Worm (Caenorhabditis elegans) whole organism, L2 larva: ENCODE measurements around the gene Y17G7B.22.

Experiments used
- F13H6.1 ChIP-seq: sonication (generic microtip); optimal IDR thresholded peaks from 2 replicates; lab custom pipeline; 2016; ENCODE audit warnings: missing genetic modification characterization, missing compliant biosample characterization
- Y55F3AM.14 ChIP-seq: fragments of 200-800 bp; sonication (Bioruptor generic); optimal IDR thresholded peaks from 2 replicates; lab custom pipeline; 2018; ENCODE audit warnings: mild to moderate bottlenecking, missing genetic modification characterization, missing compliant biosample characterization
- ZK546.5 ChIP-seq: sonication (generic microtip); optimal IDR thresholded peaks from 2 replicates; lab custom pipeline; 2017; ENCODE audit warnings: missing biosample characterization, missing genetic modification characterization
- alr-1 ChIP-seq: fragments of 150-350 bp; optimal IDR thresholded peaks from 2 replicates; lab custom pipeline; 2014; ENCODE audit warnings: missing biosample characterization, missing genetic modification characterization
- aly-2 ChIP-seq: fragments of 150-350 bp; optimal IDR thresholded peaks from 2 replicates; lab custom pipeline; 2014; ENCODE audit warnings: missing biosample characterization, missing genetic modification characterization
- ama-1 ChIP-seq: fragments of 150-350 bp; optimal IDR thresholded peaks from 2 replicates; lab custom pipeline; 2018; ENCODE audit warnings: inconsistent platforms
- crh-2 ChIP-seq: sonication (generic microtip); optimal IDR thresholded peaks from 2 replicates; lab custom pipeline; 2017; ENCODE audit warnings: missing biosample characterization, missing genetic modification characterization
- dmd-4 ChIP-seq: sonication (generic microtip); optimal IDR thresholded peaks from 2 replicates; lab custom pipeline; 2017; ENCODE audit warnings: missing biosample characterization, missing genetic modification characterization
- elt-3 ChIP-seq: sonication (generic microtip); optimal IDR thresholded peaks from 2 replicates; lab custom pipeline; 2017; ENCODE audit warnings: missing biosample characterization, missing genetic modification characterization
- gmeb-1 ChIP-seq: fragments of 150-350 bp; optimal IDR thresholded peaks from 2 replicates; lab custom pipeline; 2014; ENCODE audit warnings: missing biosample characterization, missing genetic modification characterization
- lin-13 ChIP-seq: fragments of 150-350 bp; optimal IDR thresholded peaks from 2 replicates; lab custom pipeline; 2014; ENCODE audit warnings: missing biosample characterization, missing genetic modification reagents, missing genetic modification characterization
- lin-39 ChIP-seq: fragments of 150-350 bp; optimal IDR thresholded peaks from 2 replicates; lab custom pipeline; 2014; ENCODE audit warnings: missing biosample characterization, missing genetic modification reagents, missing genetic modification characterization
- mab-5 ChIP-seq: fragments of 150-350 bp; optimal IDR thresholded peaks from 2 replicates; lab custom pipeline; 2014; ENCODE audit warnings: missing biosample characterization, missing genetic modification characterization
- mdl-1 ChIP-seq, 2 experiments: fragments of 150-350 bp in 1 of 2; sonication (generic microtip) in 1 of 2; optimal IDR thresholded peaks; 2 replicates each; lab custom pipeline; 2017; ENCODE audit warnings: missing biosample characterization in 2 of 2, missing genetic modification characterization in 2 of 2
- nhr-11 ChIP-seq: fragments of 150-350 bp; optimal IDR thresholded peaks from 2 replicates; lab custom pipeline; 2014; ENCODE audit warnings: missing biosample characterization, missing genetic modification characterization
- nhr-12 ChIP-seq: fragments of 150-350 bp; optimal IDR thresholded peaks from 2 replicates; lab custom pipeline; 2014; ENCODE audit warnings: missing biosample characterization, missing genetic modification characterization
- nhr-129 ChIP-seq: fragments of 150-350 bp; optimal IDR thresholded peaks from 2 replicates; lab custom pipeline; 2014; ENCODE audit warnings: missing biosample characterization, missing genetic modification characterization
- nhr-21 ChIP-seq: fragments of 150-350 bp; optimal IDR thresholded peaks from 2 replicates; lab custom pipeline; 2014; ENCODE audit warnings: missing biosample characterization, missing genetic modification characterization
- nhr-23 ChIP-seq: fragments of 150-350 bp; optimal IDR thresholded peaks from 2 replicates; lab custom pipeline; 2014; ENCODE audit warnings: missing biosample characterization, missing genetic modification reagents, missing genetic modification characterization
- nhr-25 ChIP-seq: fragments of 150-350 bp; sonication (generic microtip); optimal IDR thresholded peaks from 3 replicates; lab custom pipeline; 2014; ENCODE audit warnings: missing biosample characterization, missing genetic modification characterization
- nhr-77 ChIP-seq: fragments of 150-350 bp; optimal IDR thresholded peaks from 2 replicates; lab custom pipeline; 2014; ENCODE audit warnings: missing biosample characterization, missing genetic modification characterization
- sem-4 ChIP-seq: fragments of 150-350 bp; optimal IDR thresholded peaks from 2 replicates; lab custom pipeline; 2014; ENCODE audit warnings: missing biosample characterization, missing genetic modification reagents, missing genetic modification characterization
- sma-3 ChIP-seq: sonication (generic microtip); optimal IDR thresholded peaks from 2 replicates; lab custom pipeline; 2016; ENCODE audit warnings: missing genetic modification reagents, missing genetic modification characterization, missing compliant biosample characterization
- sma-9 ChIP-seq, 2 experiments: fragments of 150-350 bp in 1 of 2; sonication (generic microtip) in 1 of 2; optimal IDR thresholded peaks; 2 replicates each; lab custom pipeline; 2014 to 2016; ENCODE audit warnings: missing genetic modification characterization in 2 of 2, mild to moderate bottlenecking in 1 of 2, missing biosample characterization in 1 of 2, missing compliant biosample characterization in 1 of 2, missing genetic modification reagents in 1 of 2, moderate library complexity in 1 of 2
- unc-39 ChIP-seq: fragments of 150-350 bp; optimal IDR thresholded peaks from 2 replicates; lab custom pipeline; 2014; ENCODE audit warnings: missing biosample characterization, missing genetic modification characterization
- unc-55 ChIP-seq: fragments of 150-350 bp; sonication (generic microtip); optimal IDR thresholded peaks from 3 replicates; lab custom pipeline; 2014; ENCODE audit warnings: missing biosample characterization, missing genetic modification reagents, missing genetic modification characterization
- unc-62 ChIP-seq: fragments of 150-350 bp; optimal IDR thresholded peaks from 2 replicates; lab custom pipeline; 2014; ENCODE audit warnings: missing biosample characterization, missing genetic modification reagents, missing genetic modification characterization
- ztf-1 ChIP-seq: fragments of 200-800 bp; sonication (Bioruptor generic); conservative IDR thresholded peaks from 2 replicates; pipeline ENCODE4 v1.3.6; 2022; ENCODE audit warnings: missing genetic modification characterization, missing compliant biosample characterization
- ztf-11 ChIP-seq: sonication (generic microtip); optimal IDR thresholded peaks from 2 replicates; lab custom pipeline; 2017; ENCODE audit warnings: missing biosample characterization, missing genetic modification characterization
- ztf-4 ChIP-seq: fragments of 150-350 bp; optimal IDR thresholded peaks from 2 replicates; lab custom pipeline; 2014; ENCODE audit warnings: missing biosample characterization, missing genetic modification characterization

Y17G7B.22 gene

DNA sequence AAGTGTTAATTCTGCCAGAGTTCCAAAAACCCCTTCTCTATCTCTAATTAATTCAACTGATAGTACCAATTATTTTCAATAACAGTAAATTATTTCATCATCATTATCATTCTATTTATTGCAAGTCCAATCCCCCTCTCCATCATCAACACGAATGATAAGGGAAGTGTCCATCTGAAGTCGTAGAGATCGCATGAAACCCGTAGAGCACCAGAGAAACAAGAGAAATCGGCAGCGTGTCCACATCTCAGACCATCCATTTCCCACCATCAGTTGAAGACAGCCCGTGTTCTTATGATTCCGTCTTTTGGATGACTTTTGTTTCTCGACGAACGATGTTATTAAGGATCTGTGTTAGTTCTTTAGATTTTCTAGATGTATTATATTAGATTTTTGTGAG, 14.3 kb upstream of the Y17G7B.22 start:
- peak; percentile 45 for TF ChIP-seq ama-1
- TF ChIP-seq mab-5: no peak
- TF ChIP-seq sma-9 (GFP tag; optimal IDR thresholded peaks at IDR 0.05; lab: Kevin White, UChicago): peak; percentile 8
- no peak for TF ChIP-seq sma-9 (tag; optimal IDR thresholded peaks at IDR 0.05; lab: Kevin White, UChicago)
- TF ChIP-seq gmeb-1 (tag; lab: Kevin White, UChicago): no peak
- peak; percentile 8 for TF ChIP-seq sma-3 (GFP tag; lab: Kevin White, UChicago)
- no peak for TF ChIP-seq nhr-11 (tag; lab: Kevin White, UChicago)
- TF ChIP-seq lin-39 (tag; lab: Kevin White, UChicago): no peak
- TF ChIP-seq nhr-21 (tag; lab: Kevin White, UChicago): peak; percentile 70
- no peak for TF ChIP-seq crh-2 (tag; lab: Kevin White, UChicago)
- TF ChIP-seq mdl-1 (tag; optimal IDR thresholded peaks at IDR 0.05; lab: Kevin White, UChicago): peak in 1 of 2 experiments; percentile 12
- TF ChIP-seq dmd-4 (tag; lab: Kevin White, UChicago): no peak
- TF ChIP-seq nhr-25: peak; percentile 15
- TF ChIP-seq unc-55 (GFP tag; lab: Kevin White, UChicago): no peak
- TF ChIP-seq sem-4 (tag; lab: Kevin White, UChicago): no peak
- TF ChIP-seq unc-62 (GFP tag; lab: Kevin White, UChicago): no peak
- TF ChIP-seq unc-39 (tag; lab: Kevin White, UChicago): no peak
- no peak for TF ChIP-seq aly-2
- TF ChIP-seq nhr-23 (tag; lab: Kevin White, UChicago): no peak
- TF ChIP-seq alr-1: no peak
- TF ChIP-seq nhr-129: peak; percentile 49
- TF ChIP-seq lin-13: no peak
- no peak for TF ChIP-seq Y55F3AM.14 (GFP tag; lab: Kevin White, UChicago)

DNA sequence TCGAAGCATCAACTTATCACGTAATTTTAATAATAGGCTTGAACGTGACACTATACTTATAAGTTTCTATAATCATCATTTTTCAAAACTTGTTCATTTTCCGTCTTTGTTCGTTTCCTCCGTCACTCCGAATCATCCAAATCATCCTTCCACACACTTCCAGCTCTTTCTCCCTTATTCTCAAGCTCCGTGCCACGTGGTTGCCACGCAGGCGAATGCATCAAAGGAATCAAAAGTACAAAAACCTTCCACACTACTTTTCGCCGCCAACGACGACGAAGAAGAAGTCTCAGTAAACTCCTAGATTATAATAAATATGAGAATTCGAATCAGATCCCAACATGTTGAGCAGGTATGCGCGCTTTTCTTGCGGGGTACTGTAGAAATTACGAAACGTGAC, 13.7 kb upstream of the Y17G7B.22 start:
- no peak for TF ChIP-seq elt-3 (tag; lab: Kevin White, UChicago)
- peak; percentile 76 for TF ChIP-seq ama-1

DNA sequence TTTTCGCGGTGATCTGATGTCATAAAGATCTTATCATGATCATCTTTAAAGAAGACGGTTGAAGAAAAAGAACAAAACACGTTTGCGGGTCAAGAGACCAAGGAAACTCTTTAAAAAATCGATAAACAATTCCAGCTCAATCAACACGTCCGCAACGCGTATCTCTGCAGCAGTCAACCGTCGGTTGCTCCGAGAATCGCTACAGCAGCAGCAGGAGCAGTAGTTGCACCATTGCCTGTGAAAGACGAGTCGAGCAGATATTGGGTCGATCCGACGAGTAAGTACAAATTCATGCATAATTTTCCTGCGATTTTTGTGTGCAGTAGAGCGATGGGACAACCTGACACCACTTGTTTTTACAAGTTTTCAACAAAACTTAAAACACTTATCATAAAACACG, 13.3 kb upstream of the Y17G7B.22 start:
- TF ChIP-seq sem-4 (tag; lab: Kevin White, UChicago): no peak
- TF ChIP-seq nhr-23 (tag; lab: Kevin White, UChicago): no peak
- no peak for TF ChIP-seq lin-39 (tag; lab: Kevin White, UChicago)
- TF ChIP-seq sma-3 (GFP tag; lab: Kevin White, UChicago): no peak
- peak; percentile 14 for TF ChIP-seq nhr-25
- no peak for TF ChIP-seq nhr-77 (tag; lab: Kevin White, UChicago)
- peak; percentile 50 for TF ChIP-seq ama-1
- no peak for TF ChIP-seq ztf-1 (GFP tag; lab: Robert Waterston, UW)
- no peak for TF ChIP-seq dmd-4 (tag; lab: Kevin White, UChicago)

DNA sequence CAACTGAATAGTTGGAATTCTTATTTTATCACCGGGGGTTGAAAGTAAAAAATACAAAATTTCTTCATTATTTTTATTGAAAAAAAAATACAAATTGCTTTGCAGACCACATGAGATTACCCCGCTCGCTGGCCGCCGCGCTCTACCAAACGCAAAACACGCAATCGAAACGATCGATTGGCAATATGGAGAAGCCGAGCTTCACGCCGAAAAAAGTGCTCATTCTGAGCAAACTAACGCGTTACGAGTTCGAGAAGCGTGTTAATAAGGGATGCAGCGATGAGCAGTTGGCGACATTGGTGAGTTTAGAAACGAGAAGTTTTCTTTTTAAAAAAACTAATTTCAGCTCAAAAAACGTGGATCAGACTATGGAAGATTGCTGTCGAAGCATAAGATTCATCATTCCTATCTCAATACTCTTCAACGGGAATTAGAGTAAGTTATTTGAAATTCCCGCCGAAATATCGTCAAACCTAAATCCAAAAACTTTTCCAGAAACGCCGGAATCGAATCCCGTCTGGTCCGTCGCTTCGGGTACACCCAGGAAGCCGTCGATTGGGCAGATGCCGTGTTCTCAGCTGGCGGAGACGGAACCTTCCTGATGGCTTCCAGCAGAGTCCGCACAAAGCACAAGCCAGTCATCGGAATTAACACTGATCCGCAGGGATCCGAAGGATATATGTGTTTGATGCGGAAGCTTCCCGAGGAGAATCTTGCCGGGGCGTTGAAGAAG, 12.3 kb upstream of the Y17G7B.22 start:
- TF ChIP-seq lin-13 (peak; percentile 5), nhr-21 (tag; lab: Kevin White, UChicago) (no peak)

DNA sequence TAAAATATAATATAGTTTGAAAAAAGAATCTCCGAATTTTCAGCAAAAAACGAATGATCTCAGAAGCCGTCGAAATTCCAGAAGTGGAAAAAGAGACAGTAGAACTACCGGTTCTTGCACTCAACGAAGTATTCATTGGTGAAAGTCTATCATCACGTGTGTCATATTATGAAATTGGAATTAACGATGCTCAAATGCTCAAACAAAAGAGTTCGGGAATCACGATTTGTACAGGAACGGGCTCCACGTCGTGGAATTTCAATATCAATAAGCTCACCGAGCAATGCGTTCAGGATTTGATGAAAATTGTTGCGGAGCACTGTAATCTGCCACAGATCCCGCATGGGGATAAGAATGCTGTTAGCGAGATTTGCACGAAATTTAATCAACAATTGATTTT, 9.5 kb upstream of the Y17G7B.22 start:
- TF ChIP-seq gmeb-1 (tag; lab: Kevin White, UChicago): no peak
- TF ChIP-seq sma-3 (GFP tag; lab: Kevin White, UChicago): peak; percentile 18
- TF ChIP-seq ztf-11 (tag; lab: Kevin White, UChicago): no peak
- TF ChIP-seq sem-4 (tag; lab: Kevin White, UChicago): no peak
- no peak for TF ChIP-seq nhr-12 (tag; lab: Kevin White, UChicago)
- no peak for TF ChIP-seq unc-55 (GFP tag; lab: Kevin White, UChicago)
- no peak for TF ChIP-seq ztf-4 (tag; lab: Kevin White, UChicago)
- no peak for TF ChIP-seq F13H6.1 (tag; lab: Kevin White, UChicago)
- TF ChIP-seq ZK546.5 (tag; lab: Kevin White, UChicago): no peak
- peak; percentile 34 for TF ChIP-seq ama-1

DNA sequence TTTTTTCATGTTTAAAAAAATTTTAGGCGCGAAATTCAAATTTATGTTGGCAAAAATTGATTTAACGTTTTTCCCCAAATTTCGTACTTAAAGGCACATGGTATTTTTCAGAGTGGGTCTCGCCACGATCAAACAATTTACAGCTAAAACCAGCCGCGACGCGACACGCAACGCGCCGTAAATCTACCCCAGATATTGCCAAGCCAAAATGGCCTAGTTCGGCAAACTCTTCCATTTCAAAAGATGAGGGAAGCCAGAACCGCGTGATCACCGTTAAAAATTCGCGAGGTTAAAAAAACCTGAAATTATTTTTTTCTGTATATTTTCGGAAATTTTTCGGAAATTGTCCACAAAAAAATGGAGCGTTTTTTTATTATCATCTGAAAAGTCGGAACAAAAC, 8.0 kb upstream of the Y17G7B.22 start:
- no peak for TF ChIP-seq unc-62 (GFP tag; lab: Kevin White, UChicago)
- TF ChIP-seq sma-3 (GFP tag; lab: Kevin White, UChicago): no peak
- peak; percentile 6 for TF ChIP-seq nhr-21 (tag; lab: Kevin White, UChicago)
- peak; percentile 56 for TF ChIP-seq nhr-25
